Worm (Caenorhabditis elegans): Measurements from ENCODE around the gene Y65A5A.2.

DNA sequence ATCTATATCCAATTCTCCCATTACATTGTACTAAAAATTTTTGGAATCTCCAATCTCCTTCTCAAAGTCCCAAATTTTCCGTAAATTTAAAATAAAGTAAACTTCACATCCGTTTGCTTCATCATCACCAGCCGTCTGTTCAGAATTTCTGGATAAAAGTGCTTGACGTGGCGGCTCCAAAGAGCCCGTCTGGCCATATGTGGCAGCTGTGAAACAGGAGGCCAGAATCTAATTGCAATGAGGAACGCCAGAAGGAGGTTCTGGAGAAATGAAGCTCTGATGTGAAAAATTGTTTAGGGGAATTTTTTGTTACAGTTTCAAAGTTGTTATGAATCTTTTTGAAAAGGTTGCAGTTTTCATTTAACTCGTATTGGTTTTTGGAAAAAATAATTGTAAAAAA lies 31.5 kb upstream of the Y65A5A.2 start:
- no peak for TF ChIP-seq W03F9.2 (tag; optimal IDR thresholded peaks at IDR 0.05)
- TF ChIP-seq him-1 (tag; optimal IDR thresholded peaks at IDR 0.05): no peak

Data from whole organism, L4/young adult.